Worm (Caenorhabditis elegans) whole organism, L2 larva: ENCODE measurements around the gene srt-32.

Experiments
- C34F6.9 ChIP-seq: fragments of 150-350 bp; optimal IDR thresholded peaks from 2 replicates; lab custom pipeline; 2014; ENCODE audit warnings: missing biosample characterization, missing genetic modification characterization
- F13H6.1 ChIP-seq: sonication (generic microtip); optimal IDR thresholded peaks from 2 replicates; lab custom pipeline; 2016; ENCODE audit warnings: missing genetic modification characterization, missing compliant biosample characterization
- R02D3.7 ChIP-seq: fragments of 150-350 bp; optimal IDR thresholded peaks from 2 replicates; lab custom pipeline; 2014; ENCODE audit warnings: missing biosample characterization, missing genetic modification characterization
- Y55F3AM.14 ChIP-seq: fragments of 200-800 bp; sonication (Bioruptor generic); optimal IDR thresholded peaks from 2 replicates; lab custom pipeline; 2018; ENCODE audit warnings: mild to moderate bottlenecking, missing genetic modification characterization, missing compliant biosample characterization
- ZK546.5 ChIP-seq: sonication (generic microtip); optimal IDR thresholded peaks from 2 replicates; lab custom pipeline; 2017; ENCODE audit warnings: missing biosample characterization, missing genetic modification characterization
- alr-1 ChIP-seq: fragments of 150-350 bp; optimal IDR thresholded peaks from 2 replicates; lab custom pipeline; 2014; ENCODE audit warnings: missing biosample characterization, missing genetic modification characterization
- blmp-1 ChIP-seq: sonication (generic microtip); optimal IDR thresholded peaks from 2 replicates; lab custom pipeline; 2017; ENCODE audit warnings: missing genetic modification characterization, mild to moderate bottlenecking, missing compliant biosample characterization, antibody characterized with exemption, moderate library complexity; ENCODE audit not compliant: insufficient read depth
- ceh-16 ChIP-seq: fragments of 150-350 bp; optimal IDR thresholded peaks from 2 replicates; lab custom pipeline; 2014; ENCODE audit warnings: missing biosample characterization, missing genetic modification characterization
- ceh-82 ChIP-seq: fragments of 150-350 bp; optimal IDR thresholded peaks from 2 replicates; lab custom pipeline; 2014; ENCODE audit warnings: missing biosample characterization, missing genetic modification characterization
- crh-2 ChIP-seq: sonication (generic microtip); optimal IDR thresholded peaks from 2 replicates; lab custom pipeline; 2017; ENCODE audit warnings: missing biosample characterization, missing genetic modification characterization
- dmd-4 ChIP-seq: sonication (generic microtip); optimal IDR thresholded peaks from 2 replicates; lab custom pipeline; 2017; ENCODE audit warnings: missing biosample characterization, missing genetic modification characterization
- fos-1 ChIP-seq: fragments of 150-350 bp; optimal IDR thresholded peaks from 2 replicates; lab custom pipeline; 2014; ENCODE audit warnings: missing biosample characterization, missing genetic modification characterization
- gmeb-1 ChIP-seq: fragments of 150-350 bp; optimal IDR thresholded peaks from 2 replicates; lab custom pipeline; 2014; ENCODE audit warnings: missing biosample characterization, missing genetic modification characterization
- lin-13 ChIP-seq: fragments of 150-350 bp; optimal IDR thresholded peaks from 2 replicates; lab custom pipeline; 2014; ENCODE audit warnings: missing biosample characterization, missing genetic modification reagents, missing genetic modification characterization
- lsy-2 ChIP-seq, 2 experiments: fragments of 150-350 bp in 1 of 2; sonication (generic microtip) in 1 of 2; optimal IDR thresholded peaks; 2 replicates each; lab custom pipeline; 2014 to 2017; ENCODE audit warnings: missing biosample characterization in 2 of 2, missing genetic modification characterization in 2 of 2
- mdl-1 ChIP-seq, 2 experiments: fragments of 150-350 bp in 1 of 2; sonication (generic microtip) in 1 of 2; optimal IDR thresholded peaks; 2 replicates each; lab custom pipeline; 2017; ENCODE audit warnings: missing biosample characterization in 2 of 2, missing genetic modification characterization in 2 of 2
- nhr-10 ChIP-seq: sonication (generic microtip); optimal IDR thresholded peaks from 2 replicates; lab custom pipeline; 2017; ENCODE audit warnings: missing biosample characterization, missing genetic modification characterization
- nhr-11 ChIP-seq: fragments of 150-350 bp; optimal IDR thresholded peaks from 2 replicates; lab custom pipeline; 2014; ENCODE audit warnings: missing biosample characterization, missing genetic modification characterization
- nhr-12 ChIP-seq: fragments of 150-350 bp; optimal IDR thresholded peaks from 2 replicates; lab custom pipeline; 2014; ENCODE audit warnings: missing biosample characterization, missing genetic modification characterization
- nhr-129 ChIP-seq: fragments of 150-350 bp; optimal IDR thresholded peaks from 2 replicates; lab custom pipeline; 2014; ENCODE audit warnings: missing biosample characterization, missing genetic modification characterization
- nhr-21 ChIP-seq: fragments of 150-350 bp; optimal IDR thresholded peaks from 2 replicates; lab custom pipeline; 2014; ENCODE audit warnings: missing biosample characterization, missing genetic modification characterization
- nhr-23 ChIP-seq: fragments of 150-350 bp; optimal IDR thresholded peaks from 2 replicates; lab custom pipeline; 2014; ENCODE audit warnings: missing biosample characterization, missing genetic modification reagents, missing genetic modification characterization
- nhr-6 ChIP-seq: fragments of 150-350 bp; optimal IDR thresholded peaks from 2 replicates; lab custom pipeline; 2014; ENCODE audit warnings: missing biosample characterization, missing genetic modification characterization
- nhr-77 ChIP-seq: fragments of 150-350 bp; optimal IDR thresholded peaks from 2 replicates; lab custom pipeline; 2014; ENCODE audit warnings: missing biosample characterization, missing genetic modification characterization
- sem-4 ChIP-seq: fragments of 150-350 bp; optimal IDR thresholded peaks from 2 replicates; lab custom pipeline; 2014; ENCODE audit warnings: missing biosample characterization, missing genetic modification reagents, missing genetic modification characterization
- skn-1 ChIP-seq: sonication (generic microtip); optimal IDR thresholded peaks from 2 replicates; lab custom pipeline; 2017; ENCODE audit warnings: missing biosample characterization, missing genetic modification characterization
- sma-3 ChIP-seq: sonication (generic microtip); optimal IDR thresholded peaks from 2 replicates; lab custom pipeline; 2016; ENCODE audit warnings: missing genetic modification reagents, missing genetic modification characterization, missing compliant biosample characterization
- sma-9 ChIP-seq, 2 experiments: fragments of 150-350 bp in 1 of 2; sonication (generic microtip) in 1 of 2; optimal IDR thresholded peaks; 2 replicates each; lab custom pipeline; 2014 to 2016; ENCODE audit warnings: missing genetic modification characterization in 2 of 2, mild to moderate bottlenecking in 1 of 2, missing biosample characterization in 1 of 2, missing compliant biosample characterization in 1 of 2, missing genetic modification reagents in 1 of 2, moderate library complexity in 1 of 2
- snpc-4 ChIP-seq: fragments of 150-350 bp; optimal IDR thresholded peaks from 2 replicates; lab custom pipeline; 2014; ENCODE audit warnings: missing biosample characterization, missing genetic modification characterization
- unc-39 ChIP-seq: fragments of 150-350 bp; optimal IDR thresholded peaks from 2 replicates; lab custom pipeline; 2014; ENCODE audit warnings: missing biosample characterization, missing genetic modification characterization
- unc-55 ChIP-seq: fragments of 150-350 bp; sonication (generic microtip); optimal IDR thresholded peaks from 3 replicates; lab custom pipeline; 2014; ENCODE audit warnings: missing biosample characterization, missing genetic modification reagents, missing genetic modification characterization
- zag-1 ChIP-seq: fragments of 150-350 bp; optimal IDR thresholded peaks from 2 replicates; lab custom pipeline; 2014; ENCODE audit warnings: missing biosample characterization, missing genetic modification characterization
- ztf-1 ChIP-seq: fragments of 200-800 bp; sonication (Bioruptor generic); conservative IDR thresholded peaks from 2 replicates; pipeline ENCODE4 v1.3.6; 2022; ENCODE audit warnings: missing genetic modification characterization, missing compliant biosample characterization
- ztf-11 ChIP-seq: sonication (generic microtip); optimal IDR thresholded peaks from 2 replicates; lab custom pipeline; 2017; ENCODE audit warnings: missing biosample characterization, missing genetic modification characterization
- ztf-4 ChIP-seq: fragments of 150-350 bp; optimal IDR thresholded peaks from 2 replicates; lab custom pipeline; 2014; ENCODE audit warnings: missing biosample characterization, missing genetic modification characterization

The srt-32 gene

DNA sequence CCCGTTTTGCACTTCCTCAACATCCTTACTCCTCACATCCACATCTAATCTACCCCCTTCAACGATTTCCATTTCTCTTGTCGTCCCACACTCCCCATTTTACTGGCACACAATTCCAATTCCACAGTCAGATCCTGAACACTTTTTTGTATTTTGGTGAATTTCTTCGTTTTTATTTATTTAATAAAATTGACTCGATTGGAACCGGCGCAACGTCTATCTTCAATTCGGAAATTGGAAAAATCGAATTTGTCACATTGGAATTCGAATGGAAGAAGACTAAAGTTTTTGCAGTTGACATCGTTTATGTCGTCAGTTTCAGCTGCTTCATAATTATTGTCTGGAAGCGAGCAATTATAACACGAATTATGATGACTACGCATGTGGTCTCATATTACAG is 32.2 kb upstream of the srt-32 start:
- TF ChIP-seq dmd-4 (no peak), blmp-1 (tag; lab: Kevin White, UChicago) (no peak), C34F6.9 (tag; lab: Kevin White, UChicago) (no peak), nhr-6 (tag; lab: Kevin White, UChicago) (no peak), R02D3.7 (no peak), zag-1 (tag; lab: Kevin White, UChicago) (no peak), nhr-129 (no peak), snpc-4 (tag; lab: Kevin White, UChicago) (no peak), lsy-2 (tag; optimal IDR thresholded peaks at IDR 0.05; lab: Kevin White, UChicago) (no peak), Y55F3AM.14 (GFP tag; lab: Kevin White, UChicago) (no peak), skn-1 (tag; lab: Kevin White, UChicago) (no peak)

DNA sequence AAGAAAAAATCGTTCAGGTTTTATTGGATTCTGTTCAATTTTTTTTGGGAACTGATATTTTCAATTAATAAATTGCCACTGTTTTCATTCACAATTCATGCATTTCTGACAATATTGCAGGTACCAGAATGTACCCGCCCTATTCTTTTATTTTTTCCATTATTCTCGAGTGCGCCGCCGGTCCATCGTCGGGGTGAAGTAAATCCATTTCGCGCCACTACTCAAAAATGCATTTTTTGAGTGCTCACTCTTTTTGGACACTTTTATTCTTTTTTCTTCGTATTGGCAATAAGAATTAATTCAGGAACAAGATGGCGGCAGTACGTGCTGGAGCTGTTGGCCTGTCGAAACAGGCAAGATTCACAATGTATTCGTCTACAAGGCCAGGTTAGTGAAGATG is 28.6 kb upstream of the srt-32 start, which contains the start of gene kcnl-4:
Gene kcnl-4 (plus strand): TSS at position 301 of the 400 bp plus-strand sequence.
- no peak for TF ChIP-seq unc-39
- no peak for TF ChIP-seq mdl-1 (tag; optimal IDR thresholded peaks at IDR 0.05; lab: Kevin White, UChicago)
- no peak for TF ChIP-seq sma-9 (GFP tag; optimal IDR thresholded peaks at IDR 0.05; lab: Kevin White, UChicago)
- TF ChIP-seq sma-9 (tag; optimal IDR thresholded peaks at IDR 0.05; lab: Kevin White, UChicago) = no peak

DNA sequence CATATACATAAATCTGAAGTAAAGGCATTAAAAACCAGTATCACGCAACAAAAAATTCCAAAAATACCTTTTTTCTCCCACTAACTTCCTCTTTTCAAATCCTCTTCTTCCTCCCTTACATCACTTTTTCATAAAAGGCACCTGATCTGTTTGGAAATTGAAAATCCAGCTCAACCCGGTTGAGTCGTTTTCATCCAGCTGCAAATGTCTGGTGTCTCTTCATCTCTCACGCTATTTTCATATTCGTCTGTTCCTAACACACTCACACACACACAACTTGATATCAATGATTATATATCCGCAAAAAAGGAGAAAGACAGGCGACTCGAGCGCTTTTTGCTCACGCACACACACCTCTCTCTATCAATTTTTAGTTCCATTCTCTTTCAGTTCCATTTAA is 27.0 kb upstream of the srt-32 start:
- TF ChIP-seq ceh-16 = no peak
- no peak for TF ChIP-seq nhr-12 (tag; lab: Kevin White, UChicago)
- TF ChIP-seq skn-1 (tag; lab: Kevin White, UChicago) = no peak
- TF ChIP-seq F13H6.1 (tag; lab: Kevin White, UChicago) = no peak
- TF ChIP-seq gmeb-1 (tag; lab: Kevin White, UChicago) = no peak
- no peak for TF ChIP-seq nhr-6 (tag; lab: Kevin White, UChicago)
- no peak for TF ChIP-seq nhr-11 (tag; lab: Kevin White, UChicago)
- no peak for TF ChIP-seq C34F6.9 (tag; lab: Kevin White, UChicago)
- TF ChIP-seq nhr-129 = no peak
- no peak for TF ChIP-seq ztf-4 (tag; lab: Kevin White, UChicago)

DNA sequence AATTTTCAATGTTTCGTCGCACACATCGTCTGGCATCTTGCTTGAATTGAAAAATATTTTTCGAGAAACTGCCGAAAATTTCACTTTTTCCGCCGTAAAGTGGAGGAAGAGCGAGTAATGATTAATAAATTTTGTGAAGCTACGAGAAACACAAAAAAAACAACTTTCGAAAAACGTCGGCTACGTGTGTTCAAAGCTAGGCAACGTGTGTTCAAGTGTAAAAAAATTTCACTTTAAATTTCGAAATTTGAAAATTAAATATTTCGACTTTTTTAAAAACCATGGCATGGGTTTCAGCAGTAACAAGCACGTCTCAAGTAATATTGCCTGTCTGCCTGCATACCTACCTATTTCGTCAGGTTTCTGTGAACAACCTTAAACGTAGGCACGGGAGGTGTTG is 23.1 kb upstream of the srt-32 start, which contains the start of gene tag-191:
Gene tag-191 (minus strand): TSS at position 101 of the 400 bp plus-strand sequence.
- TF ChIP-seq lsy-2 (tag; optimal IDR thresholded peaks at IDR 0.05; lab: Kevin White, UChicago) (no peak), F13H6.1 (tag; lab: Kevin White, UChicago) (no peak), nhr-12 (tag; lab: Kevin White, UChicago) (no peak), nhr-6 (tag; lab: Kevin White, UChicago) (no peak), ceh-16 (no peak), sma-3 (GFP tag; lab: Kevin White, UChicago) (no peak), snpc-4 (tag; lab: Kevin White, UChicago) (no peak), nhr-129 (no peak), zag-1 (tag; lab: Kevin White, UChicago) (no peak), ZK546.5 (tag; lab: Kevin White, UChicago) (no peak), nhr-77 (tag; lab: Kevin White, UChicago) (no peak), R02D3.7 (no peak), fos-1 (tag; lab: Kevin White, UChicago) (no peak), ceh-82 (tag; lab: Kevin White, UChicago) (no peak), nhr-21 (tag; lab: Kevin White, UChicago) (no peak), unc-39 (no peak), nhr-23 (tag; lab: Kevin White, UChicago) (no peak), alr-1 (tag; lab: Kevin White, UChicago) (no peak), unc-55 (GFP tag; lab: Kevin White, UChicago) (no peak), gmeb-1 (tag; lab: Kevin White, UChicago) (no peak)

DNA sequence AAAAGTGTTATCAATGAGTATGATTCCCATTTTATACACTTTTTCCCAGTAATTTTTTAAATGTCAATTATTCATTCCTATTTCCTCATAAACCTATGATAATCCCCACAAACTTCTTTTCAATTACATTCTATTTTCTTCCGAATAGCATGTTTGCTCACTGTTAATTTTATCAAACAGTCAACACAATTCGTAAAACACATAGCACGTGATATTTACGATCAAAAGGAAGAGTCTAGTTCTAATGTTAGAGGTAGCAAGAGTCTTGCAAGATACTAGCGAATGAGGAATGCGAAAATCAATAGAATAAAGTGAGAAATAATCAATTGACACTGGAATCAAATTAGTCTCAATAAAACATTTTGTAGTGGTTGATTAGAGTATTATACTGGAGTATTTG is 20.1 kb upstream of the srt-32 start:
- TF ChIP-seq sem-4 (tag; lab: Kevin White, UChicago) (no peak), gmeb-1 (tag; lab: Kevin White, UChicago) (no peak), snpc-4 (tag; lab: Kevin White, UChicago) (no peak), crh-2 (tag; lab: Kevin White, UChicago) (no peak), ztf-11 (no peak), nhr-129 (no peak), lin-13 (no peak), ztf-1 (GFP tag; lab: Robert Waterston, UW) (no peak), sma-9 (GFP tag; optimal IDR thresholded peaks at IDR 0.05; lab: Kevin White, UChicago) (no peak), sma-9 (tag; optimal IDR thresholded peaks at IDR 0.05; lab: Kevin White, UChicago) (no peak), nhr-10 (tag; lab: Kevin White, UChicago) (no peak)
